Fruit fly (Drosophila melanogaster): ENCODE measurements around the gene nerfin-1.

Gene nerfin-1

DNA sequence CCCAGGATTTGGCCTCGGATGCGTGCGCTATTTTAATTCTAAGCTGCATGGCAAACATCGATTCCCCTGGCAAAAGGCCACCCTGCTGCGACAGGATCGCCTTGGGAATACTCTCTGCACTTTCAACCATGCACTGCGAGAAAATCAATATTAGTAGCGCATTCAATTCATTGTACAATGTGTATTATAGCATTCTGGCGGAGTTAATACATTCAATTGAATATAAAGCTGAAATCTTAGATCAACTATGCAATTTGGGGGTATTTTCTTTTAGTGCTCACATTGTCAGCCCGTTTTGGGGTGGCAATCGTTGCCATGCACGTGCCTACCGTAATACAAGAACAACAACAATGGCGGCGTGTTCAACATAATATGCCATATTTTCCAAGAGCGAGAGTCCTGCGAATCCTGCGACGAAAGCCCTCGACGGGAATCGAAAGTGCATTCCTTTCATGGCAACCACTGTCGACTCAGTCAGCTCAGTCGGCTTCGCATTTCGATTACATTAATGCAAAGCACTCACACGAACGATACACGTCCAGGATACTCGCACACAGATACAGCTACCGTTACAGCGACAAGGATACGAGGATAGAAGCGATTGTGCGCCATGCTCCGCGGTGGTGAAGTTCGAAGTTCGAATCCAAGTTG lies 1.1 kb upstream of the nerfin-1 start (continued):
- no peak for TF ChIP-seq CG7745 (tag; optimal IDR thresholded peaks at IDR 0.05)
- TF ChIP-seq zfh1 (GFP tag; IDR thresholded peaks at IDR 0.05) = peak; percentile 53; the same call in 1 of the 3 replicates
- peak in 1 of 2 experiments; percentile 50 for TF ChIP-seq chif (GFP tag; optimal IDR thresholded peaks at IDR 0.05)
- no peak for TF ChIP-seq CG4328 (GFP tag; optimal IDR thresholded peaks at IDR 0.05)
- no peak; the same call in 2 of the 3 replicates for TF ChIP-seq CG2199 (GFP tag; IDR thresholded peaks at IDR 0.05)
- TF ChIP-seq CG14965 (GFP tag; optimal IDR thresholded peaks at IDR 0.05; ENCODE audit: borderline replicate concordance) = no peak
- peak; percentile 1 for TF ChIP-seq CG8089 (GFP tag; optimal IDR thresholded peaks at IDR 0.05)
- no peak for TF ChIP-seq Ets97D (GFP tag; optimal IDR thresholded peaks at IDR 0.05)
- TF ChIP-seq ato (GFP tag; IDR thresholded peaks at IDR 0.05; ENCODE audit: partially characterized antibody) = no peak
- TF ChIP-seq Abd-B (GFP tag; optimal IDR thresholded peaks at IDR 0.05) = no peak
- no peak for TF ChIP-seq MESR4 (GFP tag; optimal IDR thresholded peaks at IDR 0.05)
- peak; percentile 77 for TF ChIP-seq zf30C (GFP tag; optimal IDR thresholded peaks at IDR 0.05)
- no peak for TF ChIP-seq CG12104 (GFP tag; optimal IDR thresholded peaks at IDR 0.05)
- peak; percentile 23 for TF ChIP-seq CG12219 (GFP tag; optimal IDR thresholded peaks at IDR 0.05)
- no peak for TF ChIP-seq CG11456 (GFP tag; IDR thresholded peaks at IDR 0.05)
- no peak for TF ChIP-seq Fer3 (tag; optimal IDR thresholded peaks at IDR 0.05)
- TF ChIP-seq CG1603 (tag; optimal IDR thresholded peaks at IDR 0.05) = peak; percentile 76
- no peak for TF ChIP-seq tgo (GFP tag; IDR thresholded peaks at IDR 0.05)

DNA sequence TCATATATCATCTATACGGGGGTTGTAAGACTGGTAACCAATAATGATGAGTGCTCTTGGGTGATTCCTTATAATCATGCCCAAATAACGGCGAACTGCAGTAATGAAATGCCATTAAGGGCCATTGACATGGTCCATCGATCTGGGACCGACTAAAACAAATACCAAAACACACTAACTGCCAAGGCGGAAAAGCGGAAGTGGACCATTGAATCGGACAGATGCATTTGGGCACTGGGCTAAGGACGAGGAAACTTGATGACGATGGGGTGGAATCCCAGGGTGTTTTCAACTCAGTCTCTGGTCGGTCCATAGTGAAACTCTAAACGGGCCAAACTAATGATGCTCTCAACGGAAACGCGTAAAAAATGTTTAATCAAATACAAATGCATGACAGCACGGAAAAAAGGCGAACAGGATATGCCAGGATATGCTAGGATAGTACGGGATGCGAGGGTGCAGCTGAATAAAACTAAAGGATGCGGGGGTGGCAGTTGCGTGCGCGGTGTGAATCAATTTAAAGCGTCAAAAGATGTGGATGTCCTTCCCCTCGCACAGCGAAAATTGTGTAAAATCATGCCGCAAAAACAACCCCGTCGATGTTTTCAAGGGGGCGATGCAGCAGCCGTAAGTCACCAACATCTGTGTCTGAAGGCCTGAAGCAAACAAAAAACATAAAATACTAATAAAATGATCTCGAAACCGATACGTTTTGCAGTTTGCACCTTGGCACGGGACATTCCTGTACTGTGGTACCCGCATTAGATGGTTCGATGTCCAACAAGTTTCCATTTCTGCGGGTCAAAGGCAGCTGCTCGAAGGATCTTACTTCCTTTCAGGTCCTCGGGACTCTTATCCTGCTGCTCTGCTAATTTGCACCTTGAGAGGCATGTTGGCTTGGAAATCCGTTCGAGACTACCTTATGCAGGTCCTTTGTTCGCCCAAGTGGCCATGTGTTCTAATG lies 3.8 kb downstream of the nerfin-1 start:
- TF ChIP-seq Hr39 (optimal IDR thresholded peaks at IDR 0.05) (no peak), H15 (GFP tag; IDR thresholded peaks at IDR 0.05) (no peak), Ets65A (GFP tag) (peak; percentile 80), gcm (GFP tag; optimal IDR thresholded peaks at IDR 0.05) (peak; percentile 52), pros (GFP tag; optimal IDR thresholded peaks at IDR 0.05) (peak; percentile 93), gsb-n (tag; optimal IDR thresholded peaks at IDR 0.05) (peak; percentile 41), pzg (GFP tag; optimal IDR thresholded peaks at IDR 0.05) (no peak), CG6791 (GFP tag; IDR thresholded peaks at IDR 0.05; ENCODE audit: partially characterized antibody) (no peak), nerfin-1 (tag; optimal IDR thresholded peaks at IDR 0.05) (peak; percentile 97)

- no peak for TF ChIP-seq CG4730 (GFP tag; IDR thresholded peaks at IDR 0.05)
- no peak for TF ChIP-seq btn (GFP tag; optimal IDR thresholded peaks at IDR 0.05)
- no peak for TF ChIP-seq CG31441 (GFP tag; IDR thresholded peaks at IDR 0.05)
- no peak for TF ChIP-seq Doc3 (GFP tag; IDR thresholded peaks at IDR 0.05; ENCODE audit: partially characterized antibody)
- TF ChIP-seq CG2120 (GFP tag; optimal IDR thresholded peaks at IDR 0.05) = no peak
- peak; percentile 3; the same call in 1 of the 2 replicates for TF ChIP-seq slbo (GFP tag; IDR thresholded peaks at IDR 0.05)
- no peak for TF ChIP-seq Nf-YC (tag; optimal IDR thresholded peaks at IDR 0.05)
- no peak for TF ChIP-seq CG7839 (tag; optimal IDR thresholded peaks at IDR 0.05)
- peak; percentile 20 for TF ChIP-seq Hmr (GFP tag; optimal IDR thresholded peaks at IDR 0.05)
- no peak for TF ChIP-seq CG17186 (GFP tag; optimal IDR thresholded peaks at IDR 0.05)
- TF ChIP-seq lola (GFP tag; optimal IDR thresholded peaks at IDR 0.05) = no peak
- no peak for TF ChIP-seq CG9437 (GFP tag; optimal IDR thresholded peaks at IDR 0.05)
- no peak for TF ChIP-seq CG34422 (GFP tag; IDR thresholded peaks at IDR 0.05)
- peak; percentile 6 for TF ChIP-seq Dp (GFP tag; optimal IDR thresholded peaks at IDR 0.05)
- no peak for TF ChIP-seq CG4360 (GFP tag; IDR thresholded peaks at IDR 0.05)
- TF ChIP-seq Dek (tag; optimal IDR thresholded peaks at IDR 0.05) = no peak
- no peak for TF ChIP-seq Usf (GFP tag; optimal IDR thresholded peaks at IDR 0.05)
- no peak for TF ChIP-seq mam (GFP tag; optimal IDR thresholded peaks at IDR 0.05)
- no peak for TF ChIP-seq CG8089 (GFP tag; optimal IDR thresholded peaks at IDR 0.05)
- no peak for TF ChIP-seq CG6683 (GFP tag; optimal IDR thresholded peaks at IDR 0.05)
Measured at dm6 chr3L:913682-914081, 4.8 kb downstream of the nerfin-1 start, which contains the start of gene Glut1. Gene Glut1 (plus strand): TSS chr3L:914074.

All from whole organism, embryonic.